Worm (Caenorhabditis elegans) whole organism, L4 larva: Measurements from ENCODE around the gene dop-2.

ENCODE experiments used
- F49E8.2 ChIP-seq: sonication (generic microtip); optimal IDR thresholded peaks from 2 replicates; lab custom pipeline; 2016; ENCODE audit warnings: missing compliant biosample characterization, mild to moderate bottlenecking, missing genetic modification characterization, borderline replicate concordance
- Y105C5A.15 ChIP-seq: fragments of 200-800 bp; sonication (Bioruptor generic); IDR thresholded peaks from 2 replicates; pipeline ENCODE4 v1.3.6; 2022; ENCODE audit warnings: missing genetic modification characterization, missing compliant biosample characterization
- Y48G9A.11 ChIP-seq: fragments of 200-800 bp; sonication (Bioruptor generic); IDR thresholded peaks from 2 replicates; pipeline ENCODE4 v1.3.6; 2022; ENCODE audit warnings: missing genetic modification reagents, missing genetic modification characterization, missing compliant biosample characterization
- ZK337.2 ChIP-seq: fragments of 200-800 bp; sonication (Bioruptor generic); IDR thresholded peaks from 2 replicates; pipeline ENCODE4 v1.3.6; 2022; ENCODE audit warnings: missing genetic modification reagents, missing genetic modification characterization, missing compliant biosample characterization
- ZK546.5 ChIP-seq, 2 experiments: sonication (generic microtip); optimal IDR thresholded peaks; 2 replicates each; lab custom pipeline; 2017; ENCODE audit warnings: missing biosample characterization in 2 of 2, missing genetic modification characterization in 2 of 2
- aha-1 ChIP-seq: fragments of 150-350 bp; peaks from one replicate; lab custom pipeline; 2014; ENCODE audit warnings: missing biosample characterization, missing genetic modification characterization
- ama-1 ChIP-seq: fragments of 150-350 bp; optimal IDR thresholded peaks from 2 replicates; lab custom pipeline; 2014; ENCODE audit warnings: inconsistent platforms, mixed read lengths
- ctbp-1 ChIP-seq: fragments of 200-800 bp; sonication (Bioruptor generic); IDR thresholded peaks from 2 replicates; pipeline ENCODE4 v1.3.6; 2022; ENCODE audit warnings: missing genetic modification reagents, missing genetic modification characterization, missing compliant biosample characterization
- daf-16 ChIP-seq, 3 experiments: sonication (generic microtip); optimal IDR thresholded peaks; 2 replicates each; lab custom pipeline; 2016 to 2017; ENCODE audit warnings: missing genetic modification characterization in 3 of 3, missing genetic modification reagents in 3 of 3, mild to moderate bottlenecking in 2 of 3, missing compliant biosample characterization in 2 of 3, missing biosample characterization in 1 of 3, moderate library complexity in 1 of 3
- daf-8 ChIP-seq: fragments of 200-800 bp; sonication (Bioruptor generic); IDR thresholded peaks from 2 replicates; pipeline ENCODE4 v1.3.6; 2022; ENCODE audit warnings: missing genetic modification characterization, missing compliant biosample characterization
- dmd-8 ChIP-seq: fragments of 200-800 bp; sonication (Bioruptor generic); IDR thresholded peaks from 2 replicates; pipeline ENCODE4 v1.3.6; 2022; ENCODE audit warnings: missing genetic modification characterization, missing compliant biosample characterization
- dve-1 ChIP-seq: sonication (generic microtip); optimal IDR thresholded peaks from 2 replicates; lab custom pipeline; 2017; ENCODE audit warnings: antibody characterized with exemption, mild to moderate bottlenecking, missing genetic modification characterization, missing compliant biosample characterization; ENCODE audit not compliant: insufficient read depth
- egl-43 ChIP-seq: fragments of 200-800 bp; sonication (Bioruptor generic); IDR thresholded peaks from 2 replicates; pipeline ENCODE4 v1.3.6; 2022; ENCODE audit warnings: missing genetic modification reagents, missing genetic modification characterization, missing compliant biosample characterization
- fkh-10 ChIP-seq: fragments of 150-350 bp; optimal IDR thresholded peaks from 2 replicates; lab custom pipeline; 2014; ENCODE audit warnings: missing biosample characterization, missing genetic modification reagents, missing genetic modification characterization
- fos-1 ChIP-seq: fragments of 150-350 bp; optimal IDR thresholded peaks from 2 replicates; lab custom pipeline; 2014; ENCODE audit warnings: missing biosample characterization, missing genetic modification characterization
- hlh-30 ChIP-seq: sonication (generic microtip); optimal IDR thresholded peaks from 2 replicates; lab custom pipeline; 2017; ENCODE audit warnings: antibody characterized with exemption, mild to moderate bottlenecking, missing genetic modification characterization, missing compliant biosample characterization; ENCODE audit not compliant: insufficient read depth
- hmg-1.1 ChIP-seq: fragments of 200-800 bp; sonication (Bioruptor generic); IDR thresholded peaks from 2 replicates; pipeline ENCODE4 v1.3.6; 2022; ENCODE audit warnings: missing genetic modification reagents, missing genetic modification characterization, missing compliant biosample characterization
- lin-13 ChIP-seq: fragments of 150-350 bp; optimal IDR thresholded peaks from 2 replicates; lab custom pipeline; 2014; ENCODE audit warnings: missing biosample characterization, missing genetic modification reagents, missing genetic modification characterization
- lin-38 ChIP-seq: fragments of 200-800 bp; sonication (Bioruptor generic); IDR thresholded peaks from 2 replicates; pipeline ENCODE4 v1.3.6; 2022; ENCODE audit warnings: missing genetic modification reagents, missing genetic modification characterization, missing compliant biosample characterization
- lir-3 ChIP-seq: sonication (generic microtip); optimal IDR thresholded peaks from 2 replicates; lab custom pipeline; 2016; ENCODE audit warnings: mild to moderate bottlenecking, missing genetic modification characterization, missing compliant biosample characterization
- mdl-1 ChIP-seq, 2 experiments: fragments of 150-350 bp in 1 of 2; sonication (generic microtip) in 1 of 2; optimal IDR thresholded peaks; 2 replicates each; lab custom pipeline; 2014 to 2017; ENCODE audit warnings: missing biosample characterization in 2 of 2, missing genetic modification characterization in 2 of 2
- mep-1 ChIP-seq: fragments of 150-350 bp; sonication (generic microtip); optimal IDR thresholded peaks from 3 replicates; lab custom pipeline; 2014; ENCODE audit warnings: missing biosample characterization, missing genetic modification characterization
- nhr-102 ChIP-seq: sonication (generic microtip); optimal IDR thresholded peaks from 2 replicates; lab custom pipeline; 2016; ENCODE audit warnings: mild to moderate bottlenecking, missing genetic modification characterization, moderate library complexity, missing compliant biosample characterization
- nhr-25 ChIP-seq: sonication (generic microtip); optimal IDR thresholded peaks from 2 replicates; lab custom pipeline; 2017; ENCODE audit warnings: missing genetic modification characterization, mild to moderate bottlenecking, missing compliant biosample characterization, antibody characterized with exemption, moderate library complexity, borderline replicate concordance; ENCODE audit not compliant: insufficient read depth
- nhr-6 ChIP-seq: fragments of 150-350 bp; optimal IDR thresholded peaks from 2 replicates; lab custom pipeline; 2014; ENCODE audit warnings: missing biosample characterization, missing genetic modification characterization
- pha-4 ChIP-seq, 2 experiments: fragments of 150-350 bp in 1 of 2; fragments of 200-800 bp in 1 of 2; sonication (Bioruptor generic) in 1 of 2; IDR thresholded peaks in 1 of 2; optimal IDR thresholded peaks in 1 of 2; 2 replicates each; pipeline versions ENCODE4 v1.3.6 to Lab custom; 2014 to 2022; ENCODE audit warnings: missing genetic modification characterization in 2 of 2, missing genetic modification reagents in 2 of 2, missing biosample characterization in 1 of 2, missing compliant biosample characterization in 1 of 2
- php-3 ChIP-seq: fragments of 200-800 bp; sonication (Bioruptor generic); IDR thresholded peaks from 2 replicates; pipeline ENCODE4 v1.3.6; 2022; ENCODE audit warnings: missing genetic modification reagents, missing genetic modification characterization, missing compliant biosample characterization
- snpc-1.2 ChIP-seq: fragments of 200-800 bp; sonication (Bioruptor generic); IDR thresholded peaks from 2 replicates; pipeline ENCODE4 v1.3.6; 2022; ENCODE audit warnings: missing genetic modification reagents, missing genetic modification characterization, missing compliant biosample characterization
- spr-1 ChIP-seq: sonication (generic microtip); optimal IDR thresholded peaks from 2 replicates; lab custom pipeline; 2016; ENCODE audit warnings: mild to moderate bottlenecking, missing genetic modification characterization, missing compliant biosample characterization
- tag-97 ChIP-seq: fragments of 200-800 bp; sonication (Bioruptor generic); IDR thresholded peaks from 2 replicates; pipeline ENCODE4 v1.3.6; 2022; ENCODE audit warnings: missing genetic modification characterization, missing compliant biosample characterization
- unc-130 ChIP-seq: sonication (generic microtip); optimal IDR thresholded peaks from 2 replicates; lab custom pipeline; 2016; ENCODE audit warnings: missing genetic modification reagents, missing genetic modification characterization, missing compliant biosample characterization
- unc-62 ChIP-seq, 3 experiments: fragments of 150-350 bp in 1 of 3; sonication (generic microtip); optimal IDR thresholded peaks in 2 of 3; peaks in 1 of 3; 1 replicate in 1 of 3; 2 replicates in 2 of 3; lab custom pipeline; 2014 to 2017; ENCODE audit warnings: missing biosample characterization in 3 of 3, missing genetic modification characterization in 3 of 3, missing genetic modification reagents in 3 of 3, missing genotype in 1 of 3
- ztf-7 ChIP-seq: fragments of 150-350 bp; optimal IDR thresholded peaks from 2 replicates; lab custom pipeline; 2014; ENCODE audit warnings: missing biosample characterization, missing genetic modification characterization

dop-2 gene

DNA sequence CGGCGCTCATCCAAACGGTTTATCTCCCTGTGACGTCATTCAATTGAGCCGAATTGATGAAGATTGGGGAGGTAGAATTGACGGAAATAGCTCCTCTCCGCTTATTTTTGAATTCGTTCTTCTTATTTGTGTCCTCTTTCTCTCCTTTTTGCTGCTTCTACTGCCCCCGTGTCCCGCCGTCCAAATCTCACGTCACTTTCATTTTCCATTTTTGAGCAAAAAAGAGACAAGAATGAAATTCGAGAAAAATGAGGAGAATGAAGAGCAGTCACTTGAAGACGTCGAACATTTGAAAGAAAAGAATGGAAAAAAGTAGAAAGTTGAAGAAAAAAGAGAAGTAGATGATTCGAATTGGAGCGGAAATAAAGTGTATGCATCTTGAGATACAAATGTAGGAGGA, 44.8 kb upstream of the dop-2 start:
- TF ChIP-seq fkh-10 (GFP tag; lab: Kevin White, UChicago) (peak; percentile 34), unc-62 (GFP tag; optimal IDR thresholded peaks at IDR 0.05 in 1 of 2; lab: Kevin White, UChicago) (peak in 1 of 2 experiments; percentile 82), unc-62 (tag; optimal IDR thresholded peaks at IDR 0.05; lab: Kevin White, UChicago) (no peak), mdl-1 (tag; optimal IDR thresholded peaks at IDR 0.05; lab: Kevin White, UChicago) (no peak), ctbp-1 (GFP tag; lab: Robert Waterston, UW) (0 out of 2 replicates have a peak, but pooled peaks have one; percentile 35)

DNA sequence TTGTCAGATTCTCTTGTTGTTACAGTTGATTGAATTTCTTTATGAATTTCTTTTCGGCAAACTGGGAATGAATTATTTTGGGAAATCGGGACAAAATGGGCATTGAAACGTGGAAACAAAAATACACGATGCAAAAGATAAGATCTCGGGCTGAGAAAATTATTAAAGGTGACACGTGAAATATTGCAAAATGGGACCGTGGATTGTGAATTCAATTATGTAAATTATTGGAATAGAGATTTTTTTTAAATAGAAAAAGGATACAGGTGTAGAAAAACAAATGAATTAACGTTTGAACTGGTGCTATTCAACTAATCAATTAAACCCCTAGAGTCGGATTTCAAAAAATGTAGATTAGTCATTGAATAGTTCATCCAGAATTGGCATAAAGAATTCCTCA, 39.6 kb upstream of the dop-2 start, which contains the start of gene F25B3.4:
F25B3.4 (minus strand) TSS at position 101 of the 400 bp plus-strand sequence.
- TF ChIP-seq F49E8.2 (no peak), unc-62 (GFP tag; optimal IDR thresholded peaks at IDR 0.05 in 1 of 2; lab: Kevin White, UChicago) (no peak), unc-62 (tag; optimal IDR thresholded peaks at IDR 0.05; lab: Kevin White, UChicago) (no peak), daf-16 (GFP tag; optimal IDR thresholded peaks at IDR 0.05; lab: Kevin White, UChicago) (no peak), daf-16 (tag; optimal IDR thresholded peaks at IDR 0.05; lab: Kevin White, UChicago) (no peak), lir-3 (no peak)

DNA sequence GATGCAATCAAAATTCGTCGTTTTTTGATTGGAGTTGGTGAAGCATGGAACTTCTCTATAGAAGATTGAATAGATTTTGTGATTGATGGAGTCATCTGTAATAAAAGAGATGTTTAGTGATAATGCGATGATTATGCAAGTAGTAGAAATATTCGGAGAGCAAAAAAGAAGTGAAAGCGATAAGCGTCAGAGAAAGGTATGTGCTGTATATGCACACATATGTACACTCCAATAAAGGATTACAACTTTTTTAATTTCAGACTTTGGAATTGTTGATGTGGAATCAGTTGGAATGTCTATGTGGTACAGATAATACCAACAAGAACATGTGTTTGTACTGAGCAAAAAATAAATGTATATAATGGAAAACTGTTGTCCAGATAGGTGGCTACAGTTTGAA, 38.2 kb upstream of the dop-2 start, which contains the start of gene F25B3.5:
F25B3.5 (minus strand) TSS at position 101 of the 400 bp plus-strand sequence.
- TF ChIP-seq aha-1 (peak; percentile 86), hmg-1.1 (GFP tag; lab: Robert Waterston, UW) (no peak), fos-1 (tag; lab: Kevin White, UChicago) (no peak), ama-1 (lab: Kevin White, UChicago) (no peak), dve-1 (tag; lab: Kevin White, UChicago) (peak; percentile 11), egl-43 (no peak)

DNA sequence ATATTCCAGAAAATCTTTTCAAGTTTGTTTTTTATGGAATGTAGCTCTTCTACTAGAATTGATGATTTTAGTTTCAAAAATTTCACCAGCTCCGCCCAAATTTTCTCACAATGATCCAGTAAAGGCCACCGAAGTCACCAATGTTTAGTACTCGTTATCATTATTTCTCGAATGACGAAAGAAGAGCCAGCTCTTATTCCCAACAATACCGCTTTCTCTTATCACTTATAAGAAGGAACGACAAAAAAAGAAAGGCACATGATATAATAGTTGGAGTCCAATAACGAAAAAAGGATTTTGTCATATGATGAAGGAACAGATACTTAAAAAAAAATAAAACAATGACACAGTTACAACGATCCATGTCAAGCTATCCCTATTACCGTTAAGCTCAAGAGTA, 37.3 kb upstream of the dop-2 start:
- peak; percentile 32 for TF ChIP-seq ztf-7 (tag; lab: Kevin White, UChicago)
- TF ChIP-seq dve-1 (tag; lab: Kevin White, UChicago): peak; percentile 63
- no peak for TF ChIP-seq php-3 (GFP tag; lab: Robert Waterston, UW)

DNA sequence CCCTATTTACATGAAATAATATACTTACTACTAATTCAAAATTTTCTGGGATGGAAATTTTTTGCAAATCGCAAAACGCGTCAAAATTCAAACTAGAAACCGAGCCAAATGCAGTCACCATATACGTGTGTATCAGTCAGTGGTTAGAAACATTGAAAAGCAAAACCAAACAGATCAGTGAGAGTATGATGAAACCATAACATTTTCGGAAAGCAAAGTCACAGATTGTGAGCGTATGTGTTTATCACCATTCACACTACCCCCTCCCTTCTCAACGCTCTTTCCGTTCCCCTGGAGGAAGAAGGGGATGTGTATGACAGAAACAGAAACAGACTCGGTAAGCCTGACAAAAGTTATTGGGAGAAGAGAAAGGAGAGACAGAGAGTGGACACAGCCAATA, 36.7 kb upstream of the dop-2 start:
- no peak for TF ChIP-seq hlh-30 (tag; lab: Kevin White, UChicago)
- TF ChIP-seq Y48G9A.11 (GFP tag; lab: Robert Waterston, UW): no peak
- TF ChIP-seq dve-1 (tag; lab: Kevin White, UChicago): peak; percentile 50
- TF ChIP-seq unc-62 (GFP tag; optimal IDR thresholded peaks at IDR 0.05 in 1 of 2; lab: Kevin White, UChicago): peak in 1 of 2 experiments; percentile 92
- TF ChIP-seq unc-62 (tag; optimal IDR thresholded peaks at IDR 0.05; lab: Kevin White, UChicago): no peak
- TF ChIP-seq nhr-25: no peak
- TF ChIP-seq fos-1 (tag; lab: Kevin White, UChicago): no peak

DNA sequence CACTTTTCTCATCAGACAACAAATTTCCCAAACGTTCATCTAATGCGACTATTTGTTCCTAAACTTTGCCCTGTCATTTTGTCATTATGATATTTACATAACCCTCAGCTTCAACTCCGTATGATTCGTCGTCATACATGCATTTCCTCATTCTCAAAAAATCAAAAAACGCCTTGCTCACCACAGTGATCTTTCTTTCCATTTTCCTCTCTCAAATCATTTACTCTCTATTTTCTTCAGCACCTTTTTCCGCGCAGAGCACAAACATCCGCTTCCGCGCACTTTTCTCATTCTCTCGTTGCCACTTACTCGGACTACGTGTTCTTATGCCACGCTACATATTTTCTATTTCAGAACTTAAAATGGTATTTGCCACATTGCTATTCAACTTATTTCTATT, 31.4 kb upstream of the dop-2 start, which contains the start of gene F25B3.2:
F25B3.2 (plus strand) TSS at position 301 of the 400 bp plus-strand sequence.
- TF ChIP-seq ZK546.5 (tag; optimal IDR thresholded peaks at IDR 0.05; lab: Kevin White, UChicago) (no peak), lir-3 (no peak)
- TF ChIP-seq, all 104 proteins: peak for 0

DNA sequence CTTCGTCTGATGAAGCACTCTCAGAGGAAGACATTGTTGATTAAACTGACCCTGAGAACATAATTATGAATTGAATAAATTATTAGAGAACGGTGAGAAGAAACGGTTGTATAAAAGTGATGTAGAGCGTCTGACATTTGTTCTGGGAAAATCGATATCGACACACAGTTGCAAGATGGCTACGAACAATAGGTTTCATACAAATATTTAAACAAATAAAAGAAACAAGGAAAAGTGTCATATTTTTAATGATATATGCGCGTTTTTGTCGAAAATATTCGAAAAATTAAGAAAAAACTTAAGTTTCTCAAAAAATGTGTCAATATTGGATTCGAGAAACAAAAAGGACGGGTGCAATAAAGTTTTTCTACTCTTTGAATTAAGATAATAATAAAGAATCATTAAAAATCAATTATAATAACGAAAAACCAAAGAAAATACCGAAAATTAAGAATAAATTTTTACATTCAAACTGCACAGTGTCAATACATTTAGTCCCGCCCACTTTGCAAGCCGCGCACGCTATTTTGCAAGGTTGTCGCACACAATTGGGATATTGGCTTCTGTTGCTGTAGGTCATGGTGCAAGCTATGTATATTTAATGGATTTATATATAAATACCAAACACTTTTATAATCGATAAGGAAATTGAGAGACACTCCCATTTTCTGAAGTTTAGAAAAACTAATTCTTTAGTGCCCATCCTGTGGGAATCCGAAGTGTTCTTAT, 25.6 kb upstream of the dop-2 start, which contains the start of gene rtfo-1:
rtfo-1 (minus strand) TSS at position 51 of the 729 bp plus-strand sequence.
- peak; percentile 45 for TF ChIP-seq spr-1
- TF ChIP-seq nhr-6 (tag; lab: Kevin White, UChicago): peak; percentile 25
- TF ChIP-seq snpc-1.2 (GFP tag; lab: Robert Waterston, UW): no peak
- TF ChIP-seq ZK337.2 (GFP tag; lab: Robert Waterston, UW): no peak
- TF ChIP-seq nhr-102 (tag; lab: Kevin White, UChicago): peak; percentile 8
- TF ChIP-seq unc-130 (GFP tag; lab: Kevin White, UChicago): peak; percentile 5
- TF ChIP-seq tag-97 (GFP tag; lab: Robert Waterston, UW): no peak
- no peak for TF ChIP-seq pha-4 (GFP tag; IDR thresholded peaks at IDR 0.05; lab: Robert Waterston, UW)
- peak; percentile 24 for TF ChIP-seq pha-4 (tag; optimal IDR thresholded peaks at IDR 0.05; lab: Kevin White, UChicago)
- no peak for TF ChIP-seq egl-43
- TF ChIP-seq Y105C5A.15 (GFP tag; lab: Robert Waterston, UW): no peak
- no peak for TF ChIP-seq fos-1 (tag; lab: Kevin White, UChicago)
- TF ChIP-seq mep-1 (tag; lab: Kevin White, UChicago): peak; percentile 58
- no peak for TF ChIP-seq daf-8 (GFP tag; lab: Robert Waterston, UW)
- TF ChIP-seq hmg-1.1 (GFP tag; lab: Robert Waterston, UW): peak; percentile 52; the same call in 1 of the 2 replicates
- TF ChIP-seq dmd-8 (GFP tag; lab: Robert Waterston, UW): no peak
- TF ChIP-seq hlh-30 (tag; lab: Kevin White, UChicago): peak; percentile 12
- TF ChIP-seq lin-38 (GFP tag; lab: Robert Waterston, UW): no peak
- TF ChIP-seq lin-13: no peak
